Worm (Caenorhabditis elegans): ENCODE data around the gene C52D10.3.
"Not testable (repeated sequence)": the region's sequence is repeated elsewhere in the genome, so short reads cannot be mapped to it uniquely, and the experiment has no call there.

- not testable (repeated sequence) for TF ChIP-seq snpc-4 (tag; optimal IDR thresholded peaks at IDR 0.05); lsy-2 (tag; optimal IDR thresholded peaks at IDR 0.05); ztf-11 (tag; optimal IDR thresholded peaks at IDR 0.05); tbx-8 (GFP tag; optimal IDR thresholded peaks at IDR 0.05); M03D4.4 (tag; optimal IDR thresholded peaks at IDR 0.05); ceh-83 (GFP tag; optimal IDR thresholded peaks at IDR 0.05); unc-39 (tag; optimal IDR thresholded peaks at IDR 0.05); nhr-237 (tag; optimal IDR thresholded peaks at IDR 0.05); mab-5 (tag; optimal IDR thresholded peaks at IDR 0.05); pha-4 (tag; optimal IDR thresholded peaks at IDR 0.05); blmp-1 (tag; optimal IDR thresholded peaks at IDR 0.05); unc-62 (GFP tag; optimal IDR thresholded peaks at IDR 0.05); bed-3 (GFP tag; optimal IDR thresholded peaks at IDR 0.05)
Observed at ce11 chrIV:17165734-17166133, 10.5 kb upstream of the C52D10.3 start, which contains the start of gene skr-8.
